Fruit fly (Drosophila melanogaster) whole organism, embryonic: Measurements from ENCODE around the gene Agpat1.
A peak's percentile ranks its signal among the peaks of the same experiment; 100 is the strongest.

Experiments used
- CG12744 ChIP-seq: fragments of 200-800 bp; sonication (Bioruptor generic); optimal IDR thresholded peaks from 2 replicates; lab custom pipeline; 2016; ENCODE audit warnings: missing biosample characterization, missing genetic modification characterization
- CG12769 ChIP-seq: fragments of 200-800 bp; sonication (Bioruptor generic); optimal IDR thresholded peaks from 2 replicates; lab custom pipeline; 2019; ENCODE audit warnings: missing biosample characterization, mild to moderate bottlenecking, missing genetic modification characterization, moderate library complexity
- CG13123 ChIP-seq: fragments of 200-800 bp; sonication (Bioruptor generic); optimal IDR thresholded peaks from 2 replicates; lab custom pipeline; 2016; ENCODE audit warnings: missing biosample characterization, missing genetic modification characterization
- CG15479 ChIP-seq: fragments of 200-800 bp; sonication (Bioruptor generic); optimal IDR thresholded peaks from 3 replicates; lab custom pipeline; 2019; ENCODE audit warnings: missing biosample characterization, mild to moderate bottlenecking, missing genetic modification characterization, moderate library complexity
- CG17912 ChIP-seq: fragments of 200-800 bp; sonication (Bioruptor generic); optimal IDR thresholded peaks from 2 replicates; lab custom pipeline; 2018; ENCODE audit warnings: missing biosample characterization, mild to moderate bottlenecking, missing genetic modification characterization
- CG18262 ChIP-seq: fragments of 200-800 bp; optimal IDR thresholded peaks from 3 replicates; lab custom pipeline; 2019; ENCODE audit warnings: missing biosample characterization, mild to moderate bottlenecking, missing genetic modification characterization, moderate library complexity
- CG18619 ChIP-seq: fragments of 200-800 bp; sonication (Bioruptor generic); optimal IDR thresholded peaks from 3 replicates; lab custom pipeline; 2017; ENCODE audit warnings: missing biosample characterization, mild to moderate bottlenecking, missing genetic modification characterization
- CG2116 ChIP-seq: fragments of 200-800 bp; sonication (Bioruptor generic); optimal IDR thresholded peaks from 3 replicates; lab custom pipeline; 2018; ENCODE audit warnings: missing biosample characterization, mild to moderate bottlenecking, missing genetic modification characterization
- CG2199 ChIP-seq: fragments of 200-800 bp; sonication (Bioruptor generic); IDR thresholded peaks from 3 replicates; pipeline ENCODE4 v1.3.6; 2022; ENCODE audit warnings: missing biosample characterization, missing genetic modification characterization
- CG31441 ChIP-seq: fragments of 200-800 bp; sonication (Bioruptor generic); IDR thresholded peaks from 2 replicates; pipeline ENCODE4 v1.3.6; 2022; ENCODE audit warnings: missing biosample characterization, missing genetic modification characterization
- CG3163 ChIP-seq: fragments of 200-800 bp; sonication (Bioruptor generic); optimal IDR thresholded peaks from 3 replicates; lab custom pipeline; 2016; ENCODE audit warnings: missing biosample characterization, missing genetic modification characterization
- CG3281 ChIP-seq: fragments of 200-800 bp; sonication (Bioruptor generic); optimal IDR thresholded peaks from 3 replicates; lab custom pipeline; 2017; ENCODE audit warnings: missing biosample characterization, mild to moderate bottlenecking, missing genetic modification characterization
- CG33213 ChIP-seq: fragments of 200-800 bp; sonication (Bioruptor generic); optimal IDR thresholded peaks from 3 replicates; lab custom pipeline; 2016; ENCODE audit warnings: missing biosample characterization, missing genetic modification characterization
- CG34376 ChIP-seq: fragments of 200-800 bp; sonication (Bioruptor generic); optimal IDR thresholded peaks from 2 replicates; lab custom pipeline; 2018; ENCODE audit warnings: missing biosample characterization, mild to moderate bottlenecking, missing genetic modification characterization
- CG4360 ChIP-seq: fragments of 200-800 bp; sonication (Bioruptor generic); IDR thresholded peaks from 2 replicates; pipeline ENCODE4 v1.3.6; 2022; ENCODE audit warnings: missing biosample characterization, missing genetic modification characterization
- CG4424 ChIP-seq: fragments of 200-800 bp; sonication (Bioruptor generic); optimal IDR thresholded peaks from 3 replicates; lab custom pipeline; 2016; ENCODE audit warnings: missing biosample characterization, missing genetic modification characterization
- CG4707 ChIP-seq: fragments of 200-800 bp; sonication (Bioruptor generic); optimal IDR thresholded peaks from 2 replicates; lab custom pipeline; 2018; ENCODE audit warnings: missing biosample characterization, mild to moderate bottlenecking, missing genetic modification characterization, moderate library complexity
- CG6254 ChIP-seq: fragments of 200-800 bp; sonication (Bioruptor generic); optimal IDR thresholded peaks from 3 replicates; lab custom pipeline; 2017; ENCODE audit warnings: mild to moderate bottlenecking, missing biosample characterization, missing genetic modification reagents, missing genetic modification characterization
- CG8089 ChIP-seq: fragments of 200-800 bp; sonication (Bioruptor generic); optimal IDR thresholded peaks from 3 replicates; lab custom pipeline; 2016; ENCODE audit warnings: missing biosample characterization, missing genetic modification characterization
- CkIIα-i1 ChIP-seq: fragments of 200-800 bp; sonication (Bioruptor generic); IDR thresholded peaks from 2 replicates; pipeline ENCODE4 v1.3.6; 2022; ENCODE audit warnings: missing biosample characterization, missing genetic modification characterization
- D ChIP-seq, 2 experiments: fragments of 200-800 bp in 1 of 2; fragments of >200 bp in 1 of 2; sonication (Bioruptor generic) in 1 of 2; optimal IDR thresholded peaks; 2 replicates in 1 of 2; 3 replicates in 1 of 2; lab custom pipeline; 2017; ENCODE audit warnings: mild to moderate bottlenecking in 1 of 2, missing biosample characterization in 1 of 2, missing genetic modification characterization in 1 of 2, missing genetic modification reagents in 1 of 2
- Dp ChIP-seq: fragments of 200-800 bp; sonication (Bioruptor generic); optimal IDR thresholded peaks from 2 replicates; lab custom pipeline; 2018; ENCODE audit warnings: missing biosample characterization, mild to moderate bottlenecking, missing genetic modification characterization, moderate library complexity
- Gug ChIP-seq: fragments of 200-800 bp; sonication (Bioruptor generic); IDR thresholded peaks from 4 replicates; pipeline ENCODE4 v1.3.6; 2022; ENCODE audit warnings: missing biosample characterization, missing genetic modification characterization
- HHEX ChIP-seq: fragments of 200-800 bp; sonication (Bioruptor generic); optimal IDR thresholded peaks from 3 replicates; lab custom pipeline; 2017; ENCODE audit warnings: missing biosample characterization, mild to moderate bottlenecking, missing genetic modification characterization, missing genetic modification reagents
- Jarid2 ChIP-seq: fragments of 200-800 bp; sonication (Bioruptor generic); optimal IDR thresholded peaks from 3 replicates; lab custom pipeline; 2017; ENCODE audit warnings: mild to moderate bottlenecking, missing biosample characterization, missing genetic modification reagents, missing genetic modification characterization
- MTF-1 ChIP-seq: fragments of 200-800 bp; sonication (Bioruptor generic); optimal IDR thresholded peaks from 2 replicates; lab custom pipeline; 2018; ENCODE audit warnings: missing biosample characterization, mild to moderate bottlenecking, missing genetic modification characterization, borderline replicate concordance
- Mrtf ChIP-seq: fragments of 200-800 bp; sonication (Bioruptor generic); IDR thresholded peaks from 3 replicates; pipeline ENCODE4 v1.3.6; 2022; ENCODE audit warnings: missing biosample characterization, missing genetic modification characterization
- abd-A ChIP-seq: fragments of 200-800 bp; sonication (Bioruptor generic); optimal IDR thresholded peaks from 3 replicates; lab custom pipeline; 2019; ENCODE audit warnings: missing biosample characterization, mild to moderate bottlenecking, missing genetic modification characterization, moderate library complexity
- cwo ChIP-seq: fragments of 200-800 bp; sonication (Bioruptor generic); optimal IDR thresholded peaks from 3 replicates; lab custom pipeline; 2017; ENCODE audit warnings: missing biosample characterization, missing genetic modification characterization, mild to moderate bottlenecking, moderate library complexity, missing genetic modification reagents
- da ChIP-seq: fragments of 200-800 bp; sonication (Bioruptor generic); optimal IDR thresholded peaks from 2 replicates; lab custom pipeline; 2016; ENCODE audit warnings: missing biosample characterization, missing genetic modification characterization
- dpn ChIP-seq, 2 experiments: fragments of 200-800 bp; sonication (Bioruptor generic); optimal IDR thresholded peaks; 3 replicates each; lab custom pipeline; 2016; ENCODE audit warnings: missing biosample characterization in 2 of 2, missing genetic modification characterization in 2 of 2
- eyg ChIP-seq: fragments of 200-800 bp; sonication (Bioruptor generic); optimal IDR thresholded peaks from 3 replicates; lab custom pipeline; 2016; ENCODE audit warnings: missing biosample characterization, missing genetic modification characterization
- gsb-n ChIP-seq: fragments of 200-800 bp; sonication (Bioruptor generic); optimal IDR thresholded peaks from 3 replicates; lab custom pipeline; 2018; ENCODE audit warnings: missing biosample characterization, mild to moderate bottlenecking, missing genetic modification characterization
- lab ChIP-seq: fragments of 200-800 bp; sonication (Bioruptor generic); optimal IDR thresholded peaks from 3 replicates; lab custom pipeline; 2017; ENCODE audit warnings: missing biosample characterization, missing genetic modification characterization, mild to moderate bottlenecking, moderate library complexity, missing genetic modification reagents
- lilli ChIP-seq: fragments of 200-800 bp; sonication (Bioruptor generic); optimal IDR thresholded peaks from 3 replicates; lab custom pipeline; 2016; ENCODE audit warnings: missing biosample characterization, missing genetic modification characterization
- mam ChIP-seq: fragments of 200-800 bp; sonication (Bioruptor generic); optimal IDR thresholded peaks from 3 replicates; lab custom pipeline; 2016; ENCODE audit warnings: missing biosample characterization, missing genetic modification characterization
- nom ChIP-seq: fragments of 200-800 bp; sonication (Bioruptor generic); optimal IDR thresholded peaks from 2 replicates; lab custom pipeline; 2017; ENCODE audit warnings: missing biosample characterization, missing genetic modification characterization, mild to moderate bottlenecking, moderate library complexity, missing genetic modification reagents
- p53 ChIP-seq: fragments of 200-800 bp; sonication (Bioruptor generic); optimal IDR thresholded peaks from 2 replicates; lab custom pipeline; 2016; ENCODE audit warnings: missing biosample characterization, missing genetic modification characterization
- sd ChIP-seq: fragments of 200-800 bp; sonication (Bioruptor generic); optimal IDR thresholded peaks from 3 replicates; lab custom pipeline; 2018; ENCODE audit warnings: missing biosample characterization, mild to moderate bottlenecking, missing genetic modification characterization, moderate library complexity
- trh ChIP-seq: fragments of 200-800 bp; sonication (Bioruptor generic); optimal IDR thresholded peaks from 2 replicates; lab custom pipeline; 2016; ENCODE audit warnings: missing biosample characterization, missing genetic modification characterization
- vfl ChIP-seq: fragments of 200-800 bp; sonication (Bioruptor generic); optimal IDR thresholded peaks from 2 replicates; lab custom pipeline; 2016; ENCODE audit warnings: missing biosample characterization, missing genetic modification characterization

The Agpat1 gene

dm6 chrX:12753602-12754347 is 11.3 kb upstream of the Agpat1 start (continued):
- TF ChIP-seq CG12744 (GFP tag; lab: Kevin White, UChicago) (no peak), D (optimal IDR thresholded peaks at IDR 0.05; lab: Kevin White, UChicago) (no peak), D (GFP tag; optimal IDR thresholded peaks at IDR 0.05; lab: Kevin White, UChicago) (no peak), CG15479 (GFP tag; lab: Kevin White, UChicago) (peak; percentile 79), lab (GFP tag; lab: Kevin White, UChicago) (peak; percentile 7), Dp (no peak), eyg (GFP tag; lab: Kevin White, UChicago) (no peak), Jarid2 (no peak), mam (no peak), abd-A (tag; lab: Kevin White, UChicago) (peak; percentile 93), CG13123 (GFP tag; lab: Kevin White, UChicago) (no peak), cwo (peak; percentile 90), p53 (GFP tag; lab: Kevin White, UChicago) (no peak), CG18262 (tag; lab: Kevin White, UChicago) (no peak), CG31441 (GFP tag; lab: Robert Waterston, UW) (no peak), CG4424 (GFP tag; lab: Kevin White, UChicago) (no peak), nom (peak; percentile 84), trh (no peak), CG2199 (GFP tag; lab: Robert Waterston, UW) (0 out of 3 replicates have a peak, but pooled peaks have one; percentile 50), CG17912 (GFP tag; lab: Kevin White, UChicago) (peak; percentile 38), vfl (GFP tag; lab: Kevin White, UChicago) (no peak), MTF-1 (no peak), CkIIα-i1 (GFP tag; lab: Robert Waterston, UW) (no peak), CG2116 (GFP tag; lab: Kevin White, UChicago) (no peak), da (GFP tag; lab: Kevin White, UChicago) (no peak), Gug (GFP tag; lab: Robert Waterston, UW) (0 out of 4 replicates have a peak, but pooled peaks have one; percentile 3), gsb-n (tag; lab: Kevin White, UChicago) (no peak), CG18619 (GFP tag; lab: Kevin White, UChicago) (no peak), CG4360 (GFP tag; lab: Robert Waterston, UW) (peak; percentile 68), CG3281 (GFP tag; lab: Kevin White, UChicago) (no peak), CG33213 (GFP tag; lab: Kevin White, UChicago) (no peak), CG6254 (GFP tag; lab: Kevin White, UChicago) (no peak), CG34376 (GFP tag; lab: Kevin White, UChicago) (peak; percentile 67), CG8089 (GFP tag; lab: Kevin White, UChicago) (no peak), CG3163 (GFP tag; lab: Kevin White, UChicago) (no peak), lilli (no peak), CG4707 (GFP tag; lab: Kevin White, UChicago) (no peak), CG12769 (tag; lab: Kevin White, UChicago) (peak; percentile 82), sd (peak; percentile 93), Mrtf (GFP tag; lab: Robert Waterston, UW) (no peak), HHEX (GFP tag; lab: Kevin White, UChicago) (no peak), dpn (GFP tag; optimal IDR thresholded peaks at IDR 0.05; lab: Kevin White, UChicago) (no peak)
- TF ChIP-seq, all 482 proteins: peak for 82
